Worm (Caenorhabditis elegans) whole organism, young adult: ENCODE results near the gene K02E7.11.

Experiments
- ama-1 ChIP-seq, 3 experiments: fragments of 150-350 bp in 1 of 3; sonication (generic microtip) in 2 of 3; optimal IDR thresholded peaks; 2 replicates each; lab custom pipeline; 2014 to 2018; ENCODE audit warnings: missing biosample characterization in 2 of 3, missing genetic modification characterization in 2 of 3, missing genetic modification reagents in 2 of 3
- efl-1 ChIP-seq: fragments of 150-350 bp; optimal IDR thresholded peaks from 2 replicates; lab custom pipeline; 2014; ENCODE audit warnings: missing biosample characterization, missing genetic modification reagents, missing genetic modification characterization
- pbrm-1 ChIP-seq: fragments of 200-800 bp; sonication (Bioruptor generic); IDR thresholded peaks from 2 replicates; pipeline ENCODE4 v1.3.6; 2022; ENCODE audit warnings: missing genetic modification reagents, missing genetic modification characterization, missing compliant biosample characterization
- unc-62 ChIP-seq: fragments of 150-350 bp; optimal IDR thresholded peaks from 2 replicates; lab custom pipeline; 2014; ENCODE audit warnings: missing biosample characterization, missing genetic modification reagents, missing genetic modification characterization
- zfh-2 ChIP-seq: fragments of 200-800 bp; sonication (Bioruptor generic); conservative IDR thresholded peaks from 2 replicates; pipeline ENCODE4 v1.3.6; 2022; ENCODE audit warnings: missing genetic modification reagents, missing genetic modification characterization, missing compliant biosample characterization

DNA sequence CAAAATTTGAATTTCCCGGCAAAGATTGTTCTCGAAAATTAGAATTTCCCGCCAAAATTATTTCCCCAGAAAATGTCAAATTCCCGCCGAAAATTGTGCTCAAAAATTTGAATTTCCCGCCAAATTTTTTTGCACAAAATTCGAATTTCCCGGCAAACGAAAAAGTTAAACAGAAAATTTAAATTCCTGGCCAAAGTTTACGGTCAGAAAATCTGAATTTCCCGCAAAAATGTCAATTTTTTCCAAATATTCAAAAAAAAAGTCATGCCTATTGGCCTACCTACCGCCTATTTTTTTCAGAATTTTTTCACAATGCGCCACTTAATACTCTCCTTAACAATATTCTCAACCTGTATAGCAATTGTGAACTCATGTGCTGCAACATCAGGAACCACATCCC lies 7.5 kb upstream of the K02E7.11 start, which contains the start of gene K02E7.1:
- no peak for TF ChIP-seq ama-1 (optimal IDR thresholded peaks at IDR 0.05; lab: Kevin White, UChicago)
- TF ChIP-seq ama-1 (GFP tag; optimal IDR thresholded peaks at IDR 0.05; lab: Kevin White, UChicago) = no peak
- no peak for TF ChIP-seq unc-62
- TF ChIP-seq efl-1 = no peak
- no peak for TF ChIP-seq pbrm-1 (GFP tag; lab: Robert Waterston, UW)
- no peak for TF ChIP-seq zfh-2 (GFP tag; lab: Robert Waterston, UW)
